Fruit fly (Drosophila melanogaster) whole organism, prepupa: ENCODE data around the gene CG10877.

ENCODE experiments used
- CG11902 ChIP-seq: fragments of 200-800 bp; sonication (Bioruptor generic); optimal IDR thresholded peaks from 3 replicates; lab custom pipeline; 2016; ENCODE audit warnings: missing biosample characterization, missing genetic modification characterization
- CG15336 ChIP-seq: fragments of 200-800 bp; sonication (Bioruptor generic); IDR thresholded peaks from 2 replicates; pipeline ENCODE4 v1.3.6; 2022; ENCODE audit warnings: missing biosample characterization, missing genetic modification characterization
- CG1621 ChIP-seq: fragments of 200-800 bp; sonication (Bioruptor generic); optimal IDR thresholded peaks from 3 replicates; lab custom pipeline; 2018; ENCODE audit warnings: missing biosample characterization, mild to moderate bottlenecking, missing genetic modification characterization
- CG34406 ChIP-seq: fragments of 200-800 bp; sonication (Bioruptor generic); optimal IDR thresholded peaks from 3 replicates; lab custom pipeline; 2016; ENCODE audit warnings: missing biosample characterization, missing genetic modification characterization
- CG3919 ChIP-seq: fragments of 200-800 bp; sonication (Bioruptor generic); optimal IDR thresholded peaks from 3 replicates; lab custom pipeline; 2016; ENCODE audit warnings: missing biosample characterization, missing genetic modification characterization
- CG6163 ChIP-seq: fragments of 200-800 bp; sonication (Bioruptor generic); IDR thresholded peaks from 3 replicates; pipeline ENCODE4 v1.3.6; 2022; ENCODE audit warnings: missing biosample characterization, missing genetic modification characterization
- CG6854 ChIP-seq: fragments of 200-800 bp; sonication (Bioruptor generic); optimal IDR thresholded peaks from 2 replicates; lab custom pipeline; 2017; ENCODE audit warnings: missing biosample characterization, mild to moderate bottlenecking, missing genetic modification characterization
- CG8119 ChIP-seq: fragments of 200-800 bp; sonication (Bioruptor generic); IDR thresholded peaks from 3 replicates; pipeline ENCODE4 v1.3.6; 2022; ENCODE audit warnings: missing biosample characterization, missing genetic modification characterization
- Eip75B ChIP-seq: fragments of 200-800 bp; sonication (Bioruptor generic); optimal IDR thresholded peaks from 3 replicates; lab custom pipeline; 2016; ENCODE audit warnings: missing biosample characterization, missing genetic modification characterization
- Eip78C ChIP-seq: fragments of 200-800 bp; sonication (Bioruptor generic); peaks from one replicate; lab custom pipeline; 2016; ENCODE audit warnings: missing biosample characterization, missing genetic modification characterization
- Hr39 ChIP-seq: fragments of 200-800 bp; sonication (Bioruptor generic); optimal IDR thresholded peaks from 2 replicates; lab custom pipeline; 2016; ENCODE audit warnings: missing biosample characterization, missing genetic modification characterization
- Hr4 ChIP-seq: fragments of 200-800 bp; sonication (Bioruptor generic); optimal IDR thresholded peaks from 3 replicates; lab custom pipeline; 2016; ENCODE audit warnings: missing biosample characterization, missing genetic modification characterization
- OdsH ChIP-seq: fragments of 200-800 bp; sonication (Bioruptor generic); optimal IDR thresholded peaks from 3 replicates; lab custom pipeline; 2016; ENCODE audit warnings: missing biosample characterization, missing genetic modification characterization
- Smox ChIP-seq: fragments of 200-800 bp; sonication (Bioruptor generic); optimal IDR thresholded peaks from 3 replicates; lab custom pipeline; 2016; ENCODE audit warnings: missing biosample characterization, missing genetic modification characterization
- cyc ChIP-seq: fragments of 200-800 bp; sonication (Bioruptor generic); optimal IDR thresholded peaks from 3 replicates; lab custom pipeline; 2016; ENCODE audit warnings: missing biosample characterization, missing genetic modification characterization
- dsx ChIP-seq: fragments of 200-800 bp; optimal IDR thresholded peaks from 3 replicates; lab custom pipeline; 2019; ENCODE audit warnings: missing biosample characterization, mild to moderate bottlenecking, missing genetic modification characterization, moderate library complexity; ENCODE audit not compliant: poor library complexity, severe bottlenecking
- eg ChIP-seq: fragments of 200-800 bp; sonication (Bioruptor generic); IDR thresholded peaks from 3 replicates; pipeline ENCODE4 v1.3.6; 2022; ENCODE audit warnings: missing biosample characterization, missing genetic modification characterization
- esn ChIP-seq: fragments of 200-800 bp; sonication (Bioruptor generic); optimal IDR thresholded peaks from 2 replicates; lab custom pipeline; 2016; ENCODE audit warnings: missing biosample characterization, mild to moderate bottlenecking, missing genetic modification characterization, moderate library complexity
- fkh ChIP-seq: fragments of 200-800 bp; sonication (Bioruptor generic); optimal IDR thresholded peaks from 3 replicates; lab custom pipeline; 2017; ENCODE audit warnings: missing biosample characterization, mild to moderate bottlenecking, missing genetic modification characterization, moderate library complexity
- net ChIP-seq: fragments of 200-800 bp; sonication (Bioruptor generic); optimal IDR thresholded peaks from 3 replicates; lab custom pipeline; 2016; ENCODE audit warnings: missing biosample characterization, missing genetic modification characterization
- spab ChIP-seq: fragments of 200-800 bp; sonication (Bioruptor generic); optimal IDR thresholded peaks from 2 replicates; lab custom pipeline; 2017; ENCODE audit warnings: missing biosample characterization, mild to moderate bottlenecking, missing genetic modification characterization, missing genetic modification reagents
- ss ChIP-seq, 2 experiments: fragments of 200-800 bp; sonication (Bioruptor generic); optimal IDR thresholded peaks; 2 replicates in 1 of 2; 3 replicates in 1 of 2; lab custom pipeline; 2017 to 2018; ENCODE audit warnings: mild to moderate bottlenecking in 2 of 2, missing biosample characterization in 2 of 2, missing genetic modification characterization in 2 of 2, moderate library complexity in 1 of 2
- svp ChIP-seq: fragments of 200-800 bp; sonication (Bioruptor generic); peaks from one replicate; lab custom pipeline; 2016; ENCODE audit warnings: missing biosample characterization, missing genetic modification characterization
- topi ChIP-seq: fragments of 200-800 bp; sonication (Bioruptor generic); optimal IDR thresholded peaks from 3 replicates; lab custom pipeline; 2016; ENCODE audit warnings: missing biosample characterization, missing genetic modification characterization
- vri ChIP-seq: fragments of 200-800 bp; sonication (Bioruptor generic); optimal IDR thresholded peaks from 3 replicates; lab custom pipeline; 2016; ENCODE audit warnings: missing biosample characterization, mild to moderate bottlenecking, missing genetic modification characterization

The CG10877 gene

dm6 chr3R:20545678-20546077 is 18.2 kb downstream of the CG10877 start:
- TF ChIP-seq CG34406 (GFP tag; lab: Kevin White, UChicago): no peak
- TF ChIP-seq CG6854: no peak
- TF ChIP-seq eg: peak; percentile 45; the same call in 1 of the 3 replicates
- TF ChIP-seq fkh: peak; percentile 54
- TF ChIP-seq svp: peak; percentile 62
- peak; percentile 31; the same call in 1 of the 3 replicates for TF ChIP-seq CG6163 (GFP tag; lab: Robert Waterston, UW)
- TF ChIP-seq dsx: no peak
- TF ChIP-seq cyc (GFP tag; lab: Kevin White, UChicago): no peak
- no peak for TF ChIP-seq CG15336 (GFP tag; lab: Robert Waterston, UW)
- TF ChIP-seq, all 60 proteins: peak for 4

dm6 chr3R:20544952-20545351 is 18.9 kb downstream of the CG10877 start:
- TF ChIP-seq CG1621 (tag; lab: Kevin White, UChicago): no peak
- peak; percentile 17 for TF ChIP-seq OdsH
- TF ChIP-seq CG11902: no peak

- peak; percentile 15 for TF ChIP-seq fkh
- TF ChIP-seq ss (GFP tag; optimal IDR thresholded peaks at IDR 0.05; lab: Kevin White, UChicago): no peak
- TF ChIP-seq svp: peak; percentile 99
- no peak for TF ChIP-seq topi (GFP tag; lab: Kevin White, UChicago)
- no peak for TF ChIP-seq Smox
Observed at dm6 chr3R:20543719-20544118, 20.1 kb downstream of the CG10877 start.

- TF ChIP-seq Hr4 (GFP tag; lab: Kevin White, UChicago): no peak
- TF ChIP-seq Eip78C (GFP tag; lab: Kevin White, UChicago): peak; percentile 23
Observed at dm6 chr3R:20543220-20543619, 20.6 kb downstream of the CG10877 start.

- TF ChIP-seq CG15336 (GFP tag; lab: Robert Waterston, UW): 0 out of 2 replicates have a peak, but pooled peaks have one; percentile 19
- TF ChIP-seq CG8119 (GFP tag; lab: Robert Waterston, UW): no peak
- no peak for TF ChIP-seq topi (GFP tag; lab: Kevin White, UChicago)
- peak; percentile 76 for TF ChIP-seq fkh
- TF ChIP-seq net (GFP tag; lab: Kevin White, UChicago): no peak
- TF ChIP-seq CG1621 (tag; lab: Kevin White, UChicago): peak; percentile 32
- peak; percentile 41 for TF ChIP-seq svp
- peak; percentile 12 for TF ChIP-seq esn
- TF ChIP-seq Eip78C (GFP tag; lab: Kevin White, UChicago): peak; percentile 70
- TF ChIP-seq CG6163 (GFP tag; lab: Robert Waterston, UW): 0 out of 3 replicates have a peak, but pooled peaks have one; percentile 8
- TF ChIP-seq, all 60 proteins: peak for 7
Observed at dm6 chr3R:20542283-20543144, 21.4 kb downstream of the CG10877 start.

dm6 chr3R:20534575-20534974 is 29.3 kb downstream of the CG10877 start, which contains the start of the genes MtnE and MtnD:
Gene MtnE, minus strand, starts transcription at chr3R:20534704.
Gene MtnD, plus strand, starts transcription at chr3R:20534962.
- TF ChIP-seq Eip75B (GFP tag; lab: Kevin White, UChicago): no peak
- peak; percentile 69 for TF ChIP-seq Eip78C (GFP tag; lab: Kevin White, UChicago)
- TF ChIP-seq svp: peak; percentile 88
- no peak for TF ChIP-seq spab (GFP tag; lab: Kevin White, UChicago)
- no peak for TF ChIP-seq OdsH
- peak; percentile 16 for TF ChIP-seq CG3919 (GFP tag; lab: Kevin White, UChicago)
- peak; percentile 29 for TF ChIP-seq vri (GFP tag; lab: Kevin White, UChicago)
- TF ChIP-seq Hr39 (GFP tag; lab: Kevin White, UChicago): no peak
